Worm (Caenorhabditis elegans): ENCODE measurements around the gene Y49E10.4.

DNA sequence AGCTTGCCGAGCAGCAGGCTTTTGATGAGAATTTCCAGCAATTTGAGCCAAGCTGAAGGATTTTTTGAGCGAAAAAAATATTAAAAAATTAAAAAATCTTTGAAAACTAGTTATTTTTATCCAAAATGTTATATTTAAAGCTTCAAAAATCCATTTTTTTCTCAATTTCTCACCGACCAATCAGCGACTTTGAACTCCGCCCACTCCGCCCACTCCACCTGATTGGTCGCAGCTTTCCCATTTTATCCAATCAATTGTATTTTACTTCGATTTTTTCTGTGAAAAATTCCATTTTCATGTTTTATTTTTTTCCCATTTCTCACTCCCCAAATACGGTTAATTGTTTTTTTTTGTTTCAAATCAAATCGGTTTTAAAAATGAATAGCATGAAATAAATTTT is 38.7 kb downstream of the Y49E10.4 start:
- TF ChIP-seq ztf-11 (tag; optimal IDR thresholded peaks at IDR 0.05) (no peak), hlh-1 (tag; optimal IDR thresholded peaks at IDR 0.05) (no peak), unc-62 (GFP tag; optimal IDR thresholded peaks at IDR 0.05) (no peak)

Data from whole organism, mixed stage, embryonic.